Worm (Caenorhabditis elegans): ENCODE results near the gene C07B5.2.
A peak's percentile ranks its signal among the peaks of the same experiment; 100 is the strongest.

Gene C07B5.2

ce11 chrX:9509922-9510321 is 7.1 kb downstream of the C07B5.2 start:
- TF ChIP-seq unc-39 (tag; optimal IDR thresholded peaks at IDR 0.05): no peak
- no peak for TF ChIP-seq ceh-20 (GFP tag; IDR thresholded peaks at IDR 0.05)
- TF ChIP-seq lin-1 (GFP tag; IDR thresholded peaks at IDR 0.05): no peak
- TF ChIP-seq tra-1 (GFP tag; IDR thresholded peaks at IDR 0.05): no peak
- no peak for TF ChIP-seq hlh-30 (tag; optimal IDR thresholded peaks at IDR 0.05; ENCODE audit: insufficient read depth)
- no peak for TF ChIP-seq mxl-3 (GFP tag; optimal IDR thresholded peaks at IDR 0.05)

- no peak for TF ChIP-seq F49E8.2 (tag; optimal IDR thresholded peaks at IDR 0.05; ENCODE audit: borderline replicate concordance)
- no peak for TF ChIP-seq attf-4 (tag; optimal IDR thresholded peaks at IDR 0.05)
- TF ChIP-seq unc-62 (GFP tag; optimal IDR thresholded peaks at IDR 0.05 in 1 of 2): peak in 1 of 2 experiments; percentile 69
- TF ChIP-seq unc-62 (tag; optimal IDR thresholded peaks at IDR 0.05): no peak
- no peak for TF ChIP-seq dmd-8 (GFP tag; IDR thresholded peaks at IDR 0.05)
- no peak for TF ChIP-seq cey-2 (tag; optimal IDR thresholded peaks at IDR 0.05; ENCODE audit: borderline replicate concordance, insufficient read depth)
These were observed 7.5 kb downstream of the C07B5.2 start for ce11 chrX:9509516-9509915.

ce11 chrX:9508426-9509010 is 8.5 kb downstream of the C07B5.2 start:
- TF ChIP-seq ceh-82 (tag; optimal IDR thresholded peaks at IDR 0.05) (no peak), nhr-28 (tag; optimal IDR thresholded peaks at IDR 0.05) (peak; percentile 13), vab-7 (GFP tag; IDR thresholded peaks at IDR 0.05) (no peak), rbr-2 (tag; optimal IDR thresholded peaks at IDR 0.05) (no peak), aha-1 (tag) (peak; percentile 74)

ce11 chrX:9506341-9506740 is 10.7 kb downstream of the C07B5.2 start:
- TF ChIP-seq lir-3 (tag; optimal IDR thresholded peaks at IDR 0.05) (no peak), hlh-30 (tag; optimal IDR thresholded peaks at IDR 0.05; ENCODE audit: insufficient read depth) (peak; percentile 48)

- no peak for TF ChIP-seq dpl-1 (GFP tag; optimal IDR thresholded peaks at IDR 0.05)
- peak; percentile 24 for TF ChIP-seq mes-2 (tag; optimal IDR thresholded peaks at IDR 0.05; ENCODE audit: poor library complexity, severe bottlenecking)
- peak in 1 of 2 experiments; percentile 92 for TF ChIP-seq unc-62 (GFP tag; optimal IDR thresholded peaks at IDR 0.05 in 1 of 2)
- no peak for TF ChIP-seq unc-62 (tag; optimal IDR thresholded peaks at IDR 0.05)
- no peak for TF ChIP-seq zag-1 (tag; optimal IDR thresholded peaks at IDR 0.05)
These were observed 12.1 kb downstream of the C07B5.2 start for ce11 chrX:9504911-9505397.

ce11 chrX:9504221-9504620 is 12.8 kb downstream of the C07B5.2 start:
- TF ChIP-seq dmd-9 (GFP tag; IDR thresholded peaks at IDR 0.05): no peak
- no peak for TF ChIP-seq nhr-76 (tag; optimal IDR thresholded peaks at IDR 0.05)
- TF ChIP-seq T26A8.4 (GFP tag; IDR thresholded peaks at IDR 0.05): no peak
- TF ChIP-seq rbr-2 (tag; optimal IDR thresholded peaks at IDR 0.05): no peak
- no peak for TF ChIP-seq nhr-6 (tag; optimal IDR thresholded peaks at IDR 0.05)
- TF ChIP-seq spr-3 (GFP tag; optimal IDR thresholded peaks at IDR 0.05): no peak
- no peak for TF ChIP-seq ceh-32 (tag; optimal IDR thresholded peaks at IDR 0.05; ENCODE audit: poor library complexity)
- no peak for TF ChIP-seq unc-62 (GFP tag; optimal IDR thresholded peaks at IDR 0.05 in 1 of 2)
- TF ChIP-seq unc-62 (tag; optimal IDR thresholded peaks at IDR 0.05): no peak
- no peak for TF ChIP-seq ceh-28 (tag; optimal IDR thresholded peaks at IDR 0.05)
- no peak for TF ChIP-seq madf-9 (GFP tag; conservative IDR thresholded peaks at IDR 0.05)
- no peak for TF ChIP-seq ceh-62 (tag; optimal IDR thresholded peaks at IDR 0.05)
- no peak for TF ChIP-seq ceh-20 (GFP tag; IDR thresholded peaks at IDR 0.05)
- no peak for TF ChIP-seq Y48G9A.11 (GFP tag; IDR thresholded peaks at IDR 0.05)
